Worm (Caenorhabditis elegans): Measurements from ENCODE around the gene snf-11.

The snf-11 gene

ce11 chrV:11308346-11308745 is at the start of gene snf-11:
Gene snf-11, minus strand, starts transcription at chrV:11308446.
- no peak for TF ChIP-seq efl-1 (optimal IDR thresholded peaks at IDR 0.05)
- no peak for TF ChIP-seq efl-1 (GFP tag; optimal IDR thresholded peaks at IDR 0.05 in 1 of 2)
- no peak for TF ChIP-seq tbx-2 (tag; optimal IDR thresholded peaks at IDR 0.05)
- TF ChIP-seq nhr-47 (tag; optimal IDR thresholded peaks at IDR 0.05) = no peak
- no peak for TF ChIP-seq ceh-88 (GFP tag; IDR thresholded peaks at IDR 0.05)
- no peak for TF ChIP-seq hpl-2 (GFP tag; optimal IDR thresholded peaks at IDR 0.05)
- TF ChIP-seq nhr-20 (tag; optimal IDR thresholded peaks at IDR 0.05) = no peak
- no peak for TF ChIP-seq ztf-4 (tag; optimal IDR thresholded peaks at IDR 0.05)

- TF ChIP-seq lin-14 (GFP tag; optimal IDR thresholded peaks at IDR 0.05) = peak; percentile 56
- no peak for TF ChIP-seq pag-3 (tag; optimal IDR thresholded peaks at IDR 0.05; ENCODE audit: borderline replicate concordance, insufficient read depth)
- no peak for TF ChIP-seq pax-3 (tag; optimal IDR thresholded peaks at IDR 0.05)
- TF ChIP-seq ces-1 (GFP tag; optimal IDR thresholded peaks at IDR 0.05) = peak; percentile 3
- peak; percentile 12 for TF ChIP-seq fkh-10 (GFP tag; optimal IDR thresholded peaks at IDR 0.05)
Measured at ce11 chrV:11354264-11354663, 46.0 kb upstream of the snf-11 start.

- TF ChIP-seq hpl-2 (GFP tag; optimal IDR thresholded peaks at IDR 0.05) (no peak), lin-39 (tag; optimal IDR thresholded peaks at IDR 0.05) (no peak), irx-1 (tag; optimal IDR thresholded peaks at IDR 0.05) (no peak), fkh-8 (tag; optimal IDR thresholded peaks at IDR 0.05) (no peak), grh-1 (GFP tag; IDR thresholded peaks at IDR 0.05) (no peak), lsy-2 (tag; optimal IDR thresholded peaks at IDR 0.05) (no peak), unc-86 (tag; optimal IDR thresholded peaks at IDR 0.05) (no peak), pqm-1 (tag; optimal IDR thresholded peaks at IDR 0.05) (no peak), lin-35 (GFP tag; optimal IDR thresholded peaks at IDR 0.05) (no peak), mep-1 (tag; optimal IDR thresholded peaks at IDR 0.05) (no peak), egl-13 (tag; optimal IDR thresholded peaks at IDR 0.05) (no peak), pax-3 (tag; optimal IDR thresholded peaks at IDR 0.05) (no peak), snpc-4 (tag; optimal IDR thresholded peaks at IDR 0.05) (no peak), lir-3 (tag; optimal IDR thresholded peaks at IDR 0.05; ENCODE audit: poor library complexity) (no peak), C34B4.2 (tag; optimal IDR thresholded peaks at IDR 0.05) (no peak)
Measured at ce11 chrV:11352893-11353292, 44.6 kb upstream of the snf-11 start, which contains the start of gene npr-25. Gene npr-25, minus strand, starts transcription at chrV:11352993.

ce11 chrV:11351263-11351662 is 43.0 kb upstream of the snf-11 start:
- TF ChIP-seq nhr-12 (tag; optimal IDR thresholded peaks at IDR 0.05) = no peak
- TF ChIP-seq elt-3 (tag; optimal IDR thresholded peaks at IDR 0.05) = no peak
- TF ChIP-seq ces-1 (GFP tag; optimal IDR thresholded peaks at IDR 0.05) = no peak
- TF ChIP-seq ztf-4 (tag; optimal IDR thresholded peaks at IDR 0.05) = no peak
- TF ChIP-seq isw-1 (GFP tag; IDR thresholded peaks at IDR 0.05) = no peak
- TF ChIP-seq C16A3.4 (tag; optimal IDR thresholded peaks at IDR 0.05) = no peak
- TF ChIP-seq lin-14 (GFP tag; optimal IDR thresholded peaks at IDR 0.05) = peak; percentile 47
- no peak for TF ChIP-seq nhr-28 (tag; optimal IDR thresholded peaks at IDR 0.05)
- TF ChIP-seq fkh-10 (GFP tag; optimal IDR thresholded peaks at IDR 0.05) = peak; percentile 19

- TF ChIP-seq nhr-20 (tag; optimal IDR thresholded peaks at IDR 0.05) = no peak
- TF ChIP-seq vab-15 (tag; optimal IDR thresholded peaks at IDR 0.05) = no peak
- no peak for TF ChIP-seq efl-1 (optimal IDR thresholded peaks at IDR 0.05)
- TF ChIP-seq efl-1 (GFP tag; optimal IDR thresholded peaks at IDR 0.05 in 1 of 2) = peak in 1 of 2 experiments; percentile 33
- TF ChIP-seq ceh-90 (tag; optimal IDR thresholded peaks at IDR 0.05) = no peak
Measured at ce11 chrV:11346912-11347311, 38.7 kb upstream of the snf-11 start, which contains the start of gene grl-7. Gene grl-7, minus strand, starts transcription at chrV:11347012.

All from whole organism, L1 larva.